Fruit fly (Drosophila melanogaster) whole organism, embryonic: ENCODE measurements around the gene aop.
A peak's percentile ranks its signal among the peaks of the same experiment; 100 is the strongest.

Source experiments
- Ada2b ChIP-seq: fragments of 200-800 bp; sonication (Bioruptor generic); IDR thresholded peaks from 2 replicates; pipeline ENCODE4 v1.3.6; 2022; ENCODE audit warnings: missing biosample characterization, missing genetic modification characterization
- Asciz ChIP-seq: fragments of 200-800 bp; sonication (Bioruptor generic); optimal IDR thresholded peaks from 2 replicates; lab custom pipeline; 2017; ENCODE audit warnings: missing biosample characterization, mild to moderate bottlenecking, missing genetic modification characterization, missing genetic modification reagents
- BEAF-32 ChIP-seq: fragments of 200-800 bp; sonication (Bioruptor generic); optimal IDR thresholded peaks from 3 replicates; lab custom pipeline; 2017; ENCODE audit warnings: missing biosample characterization, missing genetic modification characterization, mild to moderate bottlenecking, moderate library complexity, missing genetic modification reagents
- BtbVII ChIP-seq: fragments of 200-800 bp; sonication (Bioruptor generic); optimal IDR thresholded peaks from 3 replicates; lab custom pipeline; 2017; ENCODE audit warnings: missing biosample characterization, mild to moderate bottlenecking, missing genetic modification characterization
- Bteb2 ChIP-seq: fragments of 200-800 bp; sonication (Bioruptor generic); optimal IDR thresholded peaks from 2 replicates; lab custom pipeline; 2016; ENCODE audit warnings: missing biosample characterization, missing genetic modification characterization
- CG11398 ChIP-seq: fragments of 200-800 bp; sonication (Bioruptor generic); optimal IDR thresholded peaks from 2 replicates; lab custom pipeline; 2016; ENCODE audit warnings: missing biosample characterization, missing genetic modification characterization
- CG11456 ChIP-seq: fragments of 200-800 bp; sonication (Bioruptor generic); IDR thresholded peaks from 3 replicates; pipeline ENCODE4 v1.3.6; 2022; ENCODE audit warnings: missing biosample characterization, missing genetic modification characterization
- CG11560 ChIP-seq: fragments of 200-800 bp; sonication (Bioruptor generic); IDR thresholded peaks from 3 replicates; pipeline ENCODE4 v1.3.6; 2022; ENCODE audit warnings: missing biosample characterization, missing genetic modification characterization
- CG12104 ChIP-seq: fragments of 200-800 bp; sonication (Bioruptor generic); optimal IDR thresholded peaks from 3 replicates; lab custom pipeline; 2016; ENCODE audit warnings: missing biosample characterization, missing genetic modification characterization
- CG13624 ChIP-seq: fragments of 200-800 bp; sonication (Bioruptor generic); optimal IDR thresholded peaks from 2 replicates; lab custom pipeline; 2016; ENCODE audit warnings: missing biosample characterization, missing genetic modification characterization
- CG14965 ChIP-seq: fragments of 200-800 bp; sonication (Bioruptor generic); optimal IDR thresholded peaks from 2 replicates; lab custom pipeline; 2016; ENCODE audit warnings: missing biosample characterization, missing genetic modification characterization, borderline replicate concordance
- CG17361 ChIP-seq: fragments of 200-800 bp; sonication (Bioruptor generic); IDR thresholded peaks from 3 replicates; pipeline ENCODE4 v1.3.6; 2022; ENCODE audit warnings: missing biosample characterization, missing genetic modification characterization
- CG2120 ChIP-seq: fragments of 200-800 bp; sonication (Bioruptor generic); optimal IDR thresholded peaks from 3 replicates; lab custom pipeline; 2016; ENCODE audit warnings: missing biosample characterization, missing genetic modification characterization
- CG30020 ChIP-seq: fragments of 200-800 bp; optimal IDR thresholded peaks from 2 replicates; lab custom pipeline; 2019; ENCODE audit warnings: missing biosample characterization, mild to moderate bottlenecking, missing genetic modification characterization, moderate library complexity
- CG32532 ChIP-seq: fragments of 200-800 bp; sonication (Bioruptor generic); IDR thresholded peaks from 2 replicates; pipeline ENCODE4 v1.3.6; 2022; ENCODE audit warnings: missing biosample characterization, missing genetic modification characterization
- CG34224 ChIP-seq: fragments of 200-800 bp; sonication (Bioruptor generic); IDR thresholded peaks from 3 replicates; pipeline ENCODE4 v1.3.6; 2022; ENCODE audit warnings: missing biosample characterization, missing genetic modification characterization; ENCODE audit not compliant: partially characterized antibody
- CG34376 ChIP-seq: fragments of 200-800 bp; sonication (Bioruptor generic); optimal IDR thresholded peaks from 2 replicates; lab custom pipeline; 2018; ENCODE audit warnings: missing biosample characterization, mild to moderate bottlenecking, missing genetic modification characterization
- CG8388 ChIP-seq: fragments of 200-800 bp; sonication (Bioruptor generic); optimal IDR thresholded peaks from 2 replicates; lab custom pipeline; 2019; ENCODE audit warnings: missing biosample characterization, mild to moderate bottlenecking, missing genetic modification characterization, moderate library complexity
- CoRest ChIP-seq: fragments of 200-800 bp; sonication (Bioruptor generic); optimal IDR thresholded peaks from 3 replicates; lab custom pipeline; 2018; ENCODE audit warnings: missing biosample characterization, mild to moderate bottlenecking, missing genetic modification characterization, moderate library complexity
- D19B ChIP-seq: fragments of 200-800 bp; sonication (Bioruptor generic); optimal IDR thresholded peaks from 2 replicates; lab custom pipeline; 2017; ENCODE audit warnings: missing biosample characterization, mild to moderate bottlenecking, missing genetic modification characterization
- Dfd ChIP-seq, 2 experiments: fragments of >200 bp; optimal IDR thresholded peaks; 2 replicates each; lab custom pipeline; 2017; ENCODE audit warnings: missing biosample characterization in 2 of 2, missing genetic modification characterization in 2 of 2
- Dip3 ChIP-seq: fragments of 200-800 bp; sonication (Bioruptor generic); optimal IDR thresholded peaks from 3 replicates; lab custom pipeline; 2016; ENCODE audit warnings: missing biosample characterization, missing genetic modification characterization
- Hey ChIP-seq: fragments of 200-800 bp; sonication (Bioruptor generic); optimal IDR thresholded peaks from 3 replicates; lab custom pipeline; 2018; ENCODE audit warnings: missing biosample characterization, mild to moderate bottlenecking, missing genetic modification characterization
- Hr3 ChIP-seq: fragments of 200-800 bp; sonication (Bioruptor generic); optimal IDR thresholded peaks from 3 replicates; lab custom pipeline; 2016; ENCODE audit warnings: missing biosample characterization, missing genetic modification characterization
- Lpt ChIP-seq: fragments of >200 bp; optimal IDR thresholded peaks from 2 replicates; lab custom pipeline; 2018; ENCODE audit warnings: missing biosample characterization, missing genetic modification characterization
- Max ChIP-seq: fragments of 200-800 bp; sonication (Bioruptor generic); optimal IDR thresholded peaks from 2 replicates; lab custom pipeline; 2016; ENCODE audit warnings: missing biosample characterization, mild to moderate bottlenecking, missing genetic modification characterization
- Neu2 ChIP-seq: fragments of 200-800 bp; sonication (Bioruptor generic); optimal IDR thresholded peaks from 3 replicates; lab custom pipeline; 2016; ENCODE audit warnings: missing biosample characterization, missing genetic modification characterization, borderline replicate concordance
- Opbp ChIP-seq: fragments of 200-800 bp; sonication (Bioruptor generic); IDR thresholded peaks from 3 replicates; pipeline ENCODE4 v1.3.6; 2022; ENCODE audit warnings: missing biosample characterization, missing genetic modification characterization; ENCODE audit not compliant: partially characterized antibody
- Sox100B ChIP-seq: fragments of 200-800 bp; sonication (Bioruptor generic); optimal IDR thresholded peaks from 3 replicates; lab custom pipeline; 2018; ENCODE audit warnings: missing biosample characterization, mild to moderate bottlenecking, missing genetic modification characterization
- amos ChIP-seq: fragments of 200-800 bp; sonication (Bioruptor generic); IDR thresholded peaks from 2 replicates; pipeline ENCODE4 v1.3.6; 2022; ENCODE audit warnings: missing biosample characterization, missing genetic modification characterization; ENCODE audit not compliant: partially characterized antibody
- cad ChIP-seq: fragments of >200 bp; optimal IDR thresholded peaks from 2 replicates; lab custom pipeline; 2017; ENCODE audit warnings: missing biosample characterization, missing genetic modification characterization
- cg ChIP-seq: fragments of 200-800 bp; sonication (Bioruptor generic); optimal IDR thresholded peaks from 3 replicates; lab custom pipeline; 2019; ENCODE audit warnings: missing biosample characterization, mild to moderate bottlenecking, missing genetic modification characterization, moderate library complexity
- chm ChIP-seq: fragments of 200-800 bp; sonication (Bioruptor generic); IDR thresholded peaks from 2 replicates; pipeline ENCODE4 v1.3.6; 2022; ENCODE audit warnings: missing biosample characterization, missing genetic modification characterization
- corto ChIP-seq: fragments of 200-800 bp; sonication (Bioruptor generic); optimal IDR thresholded peaks from 2 replicates; lab custom pipeline; 2016; ENCODE audit warnings: missing biosample characterization, mild to moderate bottlenecking, missing genetic modification characterization, moderate library complexity
- fd96Cb ChIP-seq: fragments of 200-800 bp; sonication (Bioruptor generic); optimal IDR thresholded peaks from 2 replicates; lab custom pipeline; 2018; ENCODE audit warnings: missing biosample characterization, mild to moderate bottlenecking, missing genetic modification characterization, moderate library complexity
- fru ChIP-seq: fragments of >200 bp; optimal IDR thresholded peaks from 2 replicates; lab custom pipeline; 2017
- ftz-f1 ChIP-seq: fragments of 200-800 bp; sonication (Bioruptor generic); optimal IDR thresholded peaks from 2 replicates; lab custom pipeline; 2016; ENCODE audit warnings: missing biosample characterization, missing genetic modification characterization
- gcm2 ChIP-seq: fragments of 200-800 bp; sonication (Bioruptor generic); optimal IDR thresholded peaks from 2 replicates; lab custom pipeline; 2016; ENCODE audit warnings: missing biosample characterization, missing genetic modification characterization
- insv ChIP-seq, 2 experiments: fragments of 200-800 bp; sonication (Bioruptor generic); optimal IDR thresholded peaks; 3 replicates each; lab custom pipeline; 2016 to 2018; ENCODE audit warnings: missing biosample characterization in 2 of 2, missing genetic modification characterization in 2 of 2
- ken ChIP-seq: fragments of 200-800 bp; sonication (Bioruptor generic); IDR thresholded peaks from 3 replicates; pipeline ENCODE4 v1.3.6; 2022; ENCODE audit warnings: missing biosample characterization, missing genetic modification characterization
- lilli ChIP-seq: fragments of 200-800 bp; sonication (Bioruptor generic); optimal IDR thresholded peaks from 3 replicates; lab custom pipeline; 2016; ENCODE audit warnings: missing biosample characterization, missing genetic modification characterization
- lola ChIP-seq, 3 experiments: fragments of >200 bp in 2 of 3; fragments of 200-800 bp in 1 of 3; sonication (Bioruptor generic) in 1 of 3; optimal IDR thresholded peaks; 2 replicates each; lab custom pipeline; 2017 to 2019; ENCODE audit warnings: missing biosample characterization in 3 of 3, missing genetic modification characterization in 3 of 3, mild to moderate bottlenecking in 1 of 3, moderate library complexity in 1 of 3
- repo ChIP-seq: fragments of 200-800 bp; sonication (Bioruptor generic); optimal IDR thresholded peaks from 2 replicates; lab custom pipeline; 2016; ENCODE audit warnings: missing biosample characterization, missing genetic modification characterization
- salm ChIP-seq: fragments of 200-800 bp; sonication (Bioruptor generic); optimal IDR thresholded peaks from 2 replicates; lab custom pipeline; 2018; ENCODE audit warnings: missing biosample characterization, mild to moderate bottlenecking, missing genetic modification characterization
- seq ChIP-seq: fragments of 200-800 bp; sonication (Bioruptor generic); IDR thresholded peaks from 2 replicates; pipeline ENCODE4 v1.3.6; 2022; ENCODE audit warnings: missing biosample characterization, missing genetic modification characterization
- slou ChIP-seq: fragments of 200-800 bp; sonication (Bioruptor generic); optimal IDR thresholded peaks from 3 replicates; lab custom pipeline; 2016; ENCODE audit warnings: missing biosample characterization, missing genetic modification characterization
- trem ChIP-seq: fragments of 200-800 bp; optimal IDR thresholded peaks from 3 replicates; lab custom pipeline; 2019; ENCODE audit warnings: missing biosample characterization, mild to moderate bottlenecking, missing genetic modification characterization, moderate library complexity
- zfh2 ChIP-seq: fragments of 200-800 bp; sonication (Bioruptor generic); optimal IDR thresholded peaks from 2 replicates; lab custom pipeline; 2016; ENCODE audit warnings: missing biosample characterization, missing genetic modification characterization

aop gene

DNA sequence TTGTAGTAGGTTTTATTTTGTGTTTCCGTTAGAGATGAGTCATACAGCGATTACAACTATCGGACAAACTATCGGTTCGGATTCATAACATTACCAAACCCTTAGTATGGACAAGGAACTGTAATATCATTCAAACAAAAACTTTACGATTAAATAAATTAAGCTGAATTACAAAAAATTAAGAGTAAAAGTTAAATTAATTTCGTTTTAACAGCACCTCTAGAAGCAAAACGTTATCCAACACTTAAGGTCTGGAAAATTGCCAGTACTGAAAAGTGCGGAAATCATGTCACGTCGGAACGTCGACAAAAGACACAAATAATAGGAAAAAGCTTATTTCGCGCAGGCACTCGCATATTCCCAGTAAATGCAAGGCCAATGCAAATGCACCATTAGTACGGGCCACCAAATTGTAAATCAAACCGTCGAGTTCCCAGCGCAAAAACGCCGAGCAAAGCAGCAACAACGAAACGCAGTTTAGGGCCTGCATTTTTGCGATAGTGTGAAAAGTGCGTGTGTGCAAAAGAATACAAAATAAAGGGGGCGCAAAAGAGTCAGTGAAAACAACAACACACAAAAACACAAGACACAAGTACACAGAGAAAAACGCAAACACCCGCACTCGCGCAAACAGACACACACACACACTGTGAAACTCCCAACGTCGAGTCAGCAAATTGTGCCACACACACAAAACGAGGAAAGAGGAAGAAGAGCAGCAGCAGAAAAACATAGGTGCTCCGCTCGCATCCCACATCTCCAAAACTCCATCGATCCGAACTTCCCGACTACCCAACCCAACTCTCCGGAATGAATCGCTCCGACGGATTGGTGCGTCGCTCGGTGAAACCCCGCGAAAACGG is 47.9 kb upstream of the aop start, which contains the start of the genes CG15387 and sau (continued):
- peak; percentile 91 for TF ChIP-seq trem (tag; lab: Kevin White, UChicago)
- peak; percentile 53 for TF ChIP-seq ftz-f1 (GFP tag; lab: Kevin White, UChicago)
- TF ChIP-seq amos (GFP tag; lab: Robert Waterston, UW), result peak; percentile 85
- peak; percentile 76 for TF ChIP-seq fd96Cb (tag; lab: Kevin White, UChicago)
- no peak for TF ChIP-seq gcm2 (GFP tag; lab: Kevin White, UChicago)
- peak; percentile 90 for TF ChIP-seq Dip3 (GFP tag; lab: Kevin White, UChicago)
- TF ChIP-seq Ada2b (GFP tag; lab: Robert Waterston, UW), result peak; percentile 66
- TF ChIP-seq CG17361 (GFP tag; lab: Robert Waterston, UW), result peak; percentile 89
- TF ChIP-seq CG30020 (tag; lab: Kevin White, UChicago), result peak; percentile 80
- TF ChIP-seq lola (GFP tag; optimal IDR thresholded peaks at IDR 0.05; lab: Kevin White, UChicago), result peak in 1 of 3 experiments; percentile 82
- peak; percentile 92 for TF ChIP-seq Max (GFP tag; lab: Kevin White, UChicago)
- TF ChIP-seq Neu2, result no peak
- peak; percentile 75 for TF ChIP-seq repo (GFP tag; lab: Kevin White, UChicago)
- peak; percentile 95 for TF ChIP-seq BEAF-32 (GFP tag; lab: Kevin White, UChicago)
- no peak for TF ChIP-seq Dfd (GFP tag; optimal IDR thresholded peaks at IDR 0.05; lab: Kevin White, UChicago)
- peak in 1 of 2 experiments; percentile 63 for TF ChIP-seq insv (GFP tag; optimal IDR thresholded peaks at IDR 0.05; lab: Kevin White, UChicago)
- TF ChIP-seq chm, result peak; percentile 82
- TF ChIP-seq CG34376 (GFP tag; lab: Kevin White, UChicago), result peak; percentile 77
- TF ChIP-seq CoRest (tag; lab: Kevin White, UChicago), result peak; percentile 91
- peak; percentile 87 for TF ChIP-seq CG32532 (GFP tag; lab: Robert Waterston, UW)
- TF ChIP-seq CG14965 (GFP tag; lab: Kevin White, UChicago), result no peak
- TF ChIP-seq CG2120 (GFP tag; lab: Kevin White, UChicago), result peak; percentile 96
- TF ChIP-seq CG11456, result peak; percentile 84
- TF ChIP-seq cad (GFP tag; lab: Kevin White, UChicago), result no peak
- peak; percentile 49; the same call in 2 of the 3 replicates for TF ChIP-seq CG11560 (tag; lab: Robert Waterston, UW)
- peak; percentile 81 for TF ChIP-seq CG8388 (GFP tag; lab: Kevin White, UChicago)
- TF ChIP-seq CG12104, result peak; percentile 81
- peak; percentile 73 for TF ChIP-seq cg (GFP tag; lab: Kevin White, UChicago)
- TF ChIP-seq fru (lab: Kevin White, UChicago), result no peak
- TF ChIP-seq Asciz (GFP tag; lab: Kevin White, UChicago), result peak; percentile 76
- peak; percentile 80 for TF ChIP-seq seq (GFP tag; lab: Robert Waterston, UW)
- peak; percentile 91 for TF ChIP-seq Bteb2
- peak; percentile 92 for TF ChIP-seq CG13624
- TF ChIP-seq Sox100B, result peak; percentile 88
- peak; percentile 33 for TF ChIP-seq Hey (tag; lab: Kevin White, UChicago)
- peak; percentile 51 for TF ChIP-seq CG11398
- TF ChIP-seq BtbVII, result peak; percentile 72
- peak; percentile 86 for TF ChIP-seq ken (GFP tag; lab: Robert Waterston, UW)
- peak; percentile 82 for TF ChIP-seq corto (GFP tag; lab: Kevin White, UChicago)
- TF ChIP-seq salm (tag; lab: Kevin White, UChicago), result peak; percentile 58
- TF ChIP-seq Lpt (GFP tag; lab: Kevin White, UChicago), result no peak
- peak; percentile 88 for TF ChIP-seq slou
- TF ChIP-seq Opbp (GFP tag; lab: Robert Waterston, UW), result peak; percentile 82
- peak; percentile 56 for TF ChIP-seq D19B (GFP tag; lab: Kevin White, UChicago)
- TF ChIP-seq zfh2 (GFP tag; lab: Kevin White, UChicago), result peak; percentile 93
- TF ChIP-seq CG34224 (GFP tag; lab: Robert Waterston, UW), result peak; percentile 93
- TF ChIP-seq lilli (GFP tag; lab: Kevin White, UChicago), result peak; percentile 94
- TF ChIP-seq Hr3 (GFP tag; lab: Kevin White, UChicago), result peak; percentile 85
